Worm (Caenorhabditis elegans): Measurements from ENCODE around the gene R08C7.5.

- TF ChIP-seq nhr-25 (tag; optimal IDR thresholded peaks at IDR 0.05) (peak; percentile 60), egl-27 (tag; optimal IDR thresholded peaks at IDR 0.05) (no peak), nhr-23 (tag; optimal IDR thresholded peaks at IDR 0.05) (no peak), unc-39 (tag; optimal IDR thresholded peaks at IDR 0.05) (no peak)
These were observed 47.0 kb downstream of the R08C7.5 start, which contains the start of gene M01H9.3 for ce11 chrIV:4477009-4477471.
